Fruit fly (Drosophila melanogaster): ENCODE data around the gene dpr6.

Gene dpr6

DNA sequence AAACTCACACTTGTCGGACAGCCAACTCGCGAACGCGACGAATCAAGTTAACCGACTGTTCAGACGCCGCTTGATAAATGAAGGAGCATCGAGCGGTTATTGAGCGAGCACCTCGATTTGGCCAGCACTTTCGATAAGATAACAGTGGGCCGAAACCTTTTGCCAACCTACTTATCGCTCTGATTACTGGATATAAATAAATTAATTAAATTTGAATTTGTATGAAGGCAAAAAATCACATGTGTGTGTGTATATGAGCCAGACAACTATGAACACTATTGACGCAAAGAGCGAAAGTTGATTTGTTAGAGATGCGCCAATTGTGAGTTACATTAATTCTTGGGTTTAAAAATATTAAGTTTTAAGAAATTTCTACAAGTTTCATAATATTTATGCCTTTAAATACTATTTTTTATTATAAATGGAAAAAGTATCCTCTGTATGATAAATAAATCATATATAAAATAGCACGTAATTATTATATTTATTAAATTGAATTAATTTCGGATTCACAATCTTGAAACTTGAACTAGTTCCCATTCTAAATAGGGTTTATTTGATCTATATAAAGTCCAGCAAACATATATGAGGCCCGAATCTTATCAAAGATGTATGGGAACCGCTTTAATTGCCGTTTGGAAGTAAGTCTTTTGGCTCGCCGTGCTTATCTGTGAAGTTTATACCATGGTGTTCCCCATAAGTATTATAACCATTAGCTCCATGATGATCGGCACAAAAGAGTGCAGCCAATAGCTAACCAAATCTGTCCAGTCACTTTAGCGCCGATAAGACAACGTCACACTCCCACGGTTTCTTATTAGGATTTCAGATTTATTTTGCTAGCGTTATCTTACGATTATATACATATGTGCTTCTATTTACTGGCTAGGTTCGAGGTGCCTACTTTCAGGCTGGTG lies 115.2 kb downstream of the dpr6 start, which contains the start of gene CG14160 (continued):
- TF ChIP-seq lab (GFP tag; optimal IDR thresholded peaks at IDR 0.05) = peak; percentile 27
- no peak for TF ChIP-seq CG11696 (GFP tag; IDR thresholded peaks at IDR 0.05)
- no peak for TF ChIP-seq Rx (GFP tag; IDR thresholded peaks at IDR 0.05)
- no peak for TF ChIP-seq en (GFP tag; optimal IDR thresholded peaks at IDR 0.05)
- no peak for TF ChIP-seq E2f1 (GFP tag; IDR thresholded peaks at IDR 0.05)
- TF ChIP-seq CG17186 (GFP tag; optimal IDR thresholded peaks at IDR 0.05) = no peak
- TF ChIP-seq pros (GFP tag; optimal IDR thresholded peaks at IDR 0.05) = no peak
- TF ChIP-seq Doc2 (GFP tag; IDR thresholded peaks at IDR 0.05) = no peak
- no peak for TF ChIP-seq CG12391 (tag; optimal IDR thresholded peaks at IDR 0.05)
- no peak for TF ChIP-seq CG31388 (GFP tag; optimal IDR thresholded peaks at IDR 0.05)
- TF ChIP-seq Stat92E (GFP tag; optimal IDR thresholded peaks at IDR 0.05) = no peak
- TF ChIP-seq CG31441 (GFP tag; IDR thresholded peaks at IDR 0.05) = 0 out of 2 replicates have a peak, but pooled peaks have one; percentile 13
- TF ChIP-seq ci (GFP tag; IDR thresholded peaks at IDR 0.05) = no peak
- TF ChIP-seq CG4707 (GFP tag; optimal IDR thresholded peaks at IDR 0.05) = no peak
- peak; percentile 71 for TF ChIP-seq sug (tag; optimal IDR thresholded peaks at IDR 0.05)
- no peak for TF ChIP-seq CG9609 (GFP tag; optimal IDR thresholded peaks at IDR 0.05)
- no peak for TF ChIP-seq CG8290 (GFP tag; optimal IDR thresholded peaks at IDR 0.05)
- peak in 1 of 2 experiments; percentile 1 for TF ChIP-seq CG8290 (tag; optimal IDR thresholded peaks at IDR 0.05)
- peak; percentile 47 for TF ChIP-seq CG2678 (tag; optimal IDR thresholded peaks at IDR 0.05)
- peak in 1 of 2 experiments; percentile 31 for TF ChIP-seq Hr51 (GFP tag; optimal IDR thresholded peaks at IDR 0.05)
- TF ChIP-seq emc (GFP tag; optimal IDR thresholded peaks at IDR 0.05) = no peak
- no peak for TF ChIP-seq rib (GFP tag; IDR thresholded peaks at IDR 0.05)
- peak; percentile 18 for TF ChIP-seq CG7839 (tag; optimal IDR thresholded peaks at IDR 0.05)
- TF ChIP-seq grau (tag; optimal IDR thresholded peaks at IDR 0.05) = peak; percentile 19
- TF ChIP-seq GATAe (GFP tag; conservative IDR thresholded peaks at IDR 0.05) = peak; percentile 17; the same call in 1 of the 2 replicates
- no peak for TF ChIP-seq YL-1 (GFP tag; optimal IDR thresholded peaks at IDR 0.05)
- no peak for TF ChIP-seq CG15696 (tag; optimal IDR thresholded peaks at IDR 0.05)
- peak; percentile 13 for TF ChIP-seq CG11504 (tag; optimal IDR thresholded peaks at IDR 0.05)
- TF ChIP-seq CG31365 (tag; optimal IDR thresholded peaks at IDR 0.05) = no peak
- TF ChIP-seq CG18476 (GFP tag; optimal IDR thresholded peaks at IDR 0.05) = no peak
- TF ChIP-seq CG16863 (GFP tag; optimal IDR thresholded peaks at IDR 0.05) = no peak
- no peak for TF ChIP-seq CG4328 (GFP tag; optimal IDR thresholded peaks at IDR 0.05)

dm6 chr3L:10092278-10092903 lies 117.9 kb downstream of the dpr6 start, which contains the start of gene CG32053:
CG32053 (minus strand) TSS chr3L:10092346.
- TF ChIP-seq prd (optimal IDR thresholded peaks at IDR 0.05) (no peak), prd (GFP tag; IDR thresholded peaks at IDR 0.05) (no peak), crol (GFP tag; IDR thresholded peaks at IDR 0.05) (no peak), aop (GFP tag; IDR thresholded peaks at IDR 0.05) (no peak), lab (GFP tag; optimal IDR thresholded peaks at IDR 0.05) (peak; percentile 42), Neu2 (GFP tag; optimal IDR thresholded peaks at IDR 0.05; ENCODE audit: borderline replicate concordance) (no peak), sisA (GFP tag; IDR thresholded peaks at IDR 0.05) (no peak), da (GFP tag; optimal IDR thresholded peaks at IDR 0.05) (no peak), seq (GFP tag; IDR thresholded peaks at IDR 0.05) (no peak), Mes4 (GFP tag; optimal IDR thresholded peaks at IDR 0.05) (no peak), scrt (GFP tag; optimal IDR thresholded peaks at IDR 0.05) (no peak), exex (tag; optimal IDR thresholded peaks at IDR 0.05) (peak; percentile 82), dysf (GFP tag; IDR thresholded peaks at IDR 0.05) (no peak), Lhr (GFP tag; optimal IDR thresholded peaks at IDR 0.05) (no peak), h (optimal IDR thresholded peaks at IDR 0.05) (no peak), abd-A (tag; optimal IDR thresholded peaks at IDR 0.05) (no peak), bowl (GFP tag; IDR thresholded peaks at IDR 0.05) (no peak), fu2 (GFP tag; optimal IDR thresholded peaks at IDR 0.05) (no peak), CG14441 (GFP tag; IDR thresholded peaks at IDR 0.05) (no peak)
